Worm (Caenorhabditis elegans) whole organism, L2 larva: ENCODE measurements around the gene fipr-9.

ENCODE experiments used
- aly-2 ChIP-seq: fragments of 150-350 bp; optimal IDR thresholded peaks from 2 replicates; lab custom pipeline; 2014; ENCODE audit warnings: missing biosample characterization, missing genetic modification characterization
- ama-1 ChIP-seq: fragments of 150-350 bp; optimal IDR thresholded peaks from 2 replicates; lab custom pipeline; 2018; ENCODE audit warnings: inconsistent platforms
- mdl-1 ChIP-seq, 2 experiments: fragments of 150-350 bp in 1 of 2; sonication (generic microtip) in 1 of 2; optimal IDR thresholded peaks; 2 replicates each; lab custom pipeline; 2017; ENCODE audit warnings: missing biosample characterization in 2 of 2, missing genetic modification characterization in 2 of 2
- nhr-25 ChIP-seq: fragments of 150-350 bp; sonication (generic microtip); optimal IDR thresholded peaks from 3 replicates; lab custom pipeline; 2014; ENCODE audit warnings: missing biosample characterization, missing genetic modification characterization
- skn-1 ChIP-seq: sonication (generic microtip); optimal IDR thresholded peaks from 2 replicates; lab custom pipeline; 2017; ENCODE audit warnings: missing biosample characterization, missing genetic modification characterization
- snpc-4 ChIP-seq: fragments of 150-350 bp; optimal IDR thresholded peaks from 2 replicates; lab custom pipeline; 2014; ENCODE audit warnings: missing biosample characterization, missing genetic modification characterization
- unc-39 ChIP-seq: fragments of 150-350 bp; optimal IDR thresholded peaks from 2 replicates; lab custom pipeline; 2014; ENCODE audit warnings: missing biosample characterization, missing genetic modification characterization

DNA sequence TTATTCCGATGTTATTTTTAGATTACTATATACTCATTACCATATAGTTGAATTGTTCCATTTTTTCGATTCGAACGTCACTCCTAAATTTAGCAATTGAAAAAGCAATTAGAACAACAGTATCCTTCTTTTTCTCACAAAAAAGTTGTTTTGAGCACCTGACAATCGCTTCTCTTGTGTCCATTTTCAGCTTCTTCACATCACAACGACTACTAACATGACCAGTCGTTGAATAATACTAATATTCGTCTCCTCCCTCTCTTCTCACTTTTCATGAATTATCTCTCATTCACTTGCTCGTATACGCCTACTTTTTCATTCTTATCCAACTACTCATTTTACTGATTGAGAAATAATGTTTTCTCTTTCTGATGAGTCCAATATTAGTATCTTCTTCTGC is 4.7 kb upstream of the fipr-9 start, which contains the start of gene ZK856.14:
- TF ChIP-seq unc-39 (tag; lab: Kevin White, UChicago) (no peak), mdl-1 (tag; optimal IDR thresholded peaks at IDR 0.05; lab: Kevin White, UChicago) (no peak), skn-1 (tag; lab: Kevin White, UChicago) (no peak), nhr-25 (tag; lab: Kevin White, UChicago) (no peak), ama-1 (lab: Kevin White, UChicago) (no peak), aly-2 (tag; lab: Kevin White, UChicago) (no peak), snpc-4 (no peak)
